Worm (Caenorhabditis elegans): ENCODE results near the gene pals-33.

DNA sequence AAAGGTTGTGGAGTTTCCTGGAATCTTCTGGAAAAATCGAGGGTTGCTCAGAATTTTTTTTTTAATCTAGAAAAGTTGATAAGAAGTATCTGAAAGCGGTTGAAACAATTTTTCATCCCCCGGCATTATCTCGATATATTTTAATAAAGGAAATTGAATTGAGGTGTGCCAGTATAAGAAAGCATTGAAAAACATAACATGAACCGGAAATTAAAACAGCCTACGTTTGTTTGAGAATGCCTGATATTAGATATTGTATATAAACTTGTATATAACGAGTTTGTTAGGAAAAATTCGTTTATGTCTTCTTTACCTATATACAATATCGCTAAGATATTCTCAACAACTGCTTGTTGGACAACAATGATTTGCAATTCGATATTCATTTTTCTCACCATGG lies 51.6 kb downstream of the pals-33 start, which contains the start of gene str-30:
- TF ChIP-seq ztf-29 (GFP tag; IDR thresholded peaks at IDR 0.05) = no peak
- no peak for TF ChIP-seq tab-1 (GFP tag; IDR thresholded peaks at IDR 0.05)
- no peak for TF ChIP-seq med-1 (GFP tag; optimal IDR thresholded peaks at IDR 0.05; ENCODE audit: insufficient read depth)
- no peak for TF ChIP-seq ztf-23 (GFP tag; IDR thresholded peaks at IDR 0.05)
- no peak for TF ChIP-seq flt-1 (GFP tag; IDR thresholded peaks at IDR 0.05)
- no peak for TF ChIP-seq klf-2 (GFP tag; conservative IDR thresholded peaks at IDR 0.05)
- no peak for TF ChIP-seq ref-1 (GFP tag; conservative IDR thresholded peaks at IDR 0.05)

Measured in whole organism, midembryonic.